Worm (Caenorhabditis elegans): ENCODE results near the gene B0280.9.

- no peak for TF ChIP-seq tab-1 (GFP tag; IDR thresholded peaks at IDR 0.05)
- TF ChIP-seq T22C8.4 (GFP tag; IDR thresholded peaks at IDR 0.05), result no peak
- no peak for TF ChIP-seq flt-1 (GFP tag; IDR thresholded peaks at IDR 0.05)
- no peak for TF ChIP-seq med-1 (GFP tag; optimal IDR thresholded peaks at IDR 0.05; ENCODE audit: insufficient read depth)
Observed at ce11 chrIII:7073801-7074386, 48.8 kb downstream of the B0280.9 start, which contains the start of gene ZK418.5.
